Fruit fly (Drosophila melanogaster) Kc167 (cell line): ENCODE measurements around the gene Sema1a.

Experiments used
- Myc ChIP-seq: fragments of >200 bp; optimal IDR thresholded peaks from 2 replicates; lab custom pipeline; 2017; ENCODE audit warnings: missing external identifiers
- psq ChIP-seq: fragments of >200 bp; optimal IDR thresholded peaks from 2 replicates; lab custom pipeline; 2017; ENCODE audit warnings: missing external identifiers

DNA sequence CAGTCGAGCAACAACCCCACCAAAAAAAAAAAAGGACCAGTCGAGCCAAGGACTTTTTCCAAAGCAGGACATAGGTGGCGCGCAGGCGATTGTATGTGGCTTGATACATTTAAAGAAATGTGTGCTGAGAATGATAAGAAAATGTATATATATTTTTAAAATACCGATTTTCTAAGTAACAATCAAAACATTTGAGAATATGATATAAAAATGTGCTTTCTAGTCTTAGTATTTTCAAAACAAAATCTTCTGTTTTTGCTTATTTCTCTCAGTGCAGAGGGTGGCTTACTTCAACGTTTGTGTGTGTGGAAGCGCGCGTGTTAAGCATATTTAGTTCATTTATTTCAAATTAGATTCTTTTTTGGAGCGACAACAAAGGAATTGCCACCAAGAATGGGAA, 60.7 kb downstream of the Sema1a start:
- TF ChIP-seq Myc (lab: Kevin White, UChicago) (no peak), psq (lab: Kevin White, UChicago) (no peak)
